Worm (Caenorhabditis elegans) whole organism, L1 larva: ENCODE data around the gene R05H5.7.

Experiments used
- egl-27 ChIP-seq, 2 experiments: fragments of 150-350 bp in 1 of 2; sonication (generic microtip); optimal IDR thresholded peaks; 3 replicates each; lab custom pipeline; 2017 to 2018; ENCODE audit warnings: missing biosample characterization in 2 of 2, missing genetic modification characterization in 2 of 2, missing genetic modification reagents in 2 of 2
- ets-5 ChIP-seq: fragments of 200-800 bp; sonication (Bioruptor generic); IDR thresholded peaks from 2 replicates; pipeline ENCODE4 v1.3.6; 2022; ENCODE audit warnings: missing genetic modification characterization, missing compliant biosample characterization
- grh-1 ChIP-seq: fragments of 200-800 bp; sonication (Bioruptor generic); IDR thresholded peaks from 2 replicates; pipeline ENCODE4 v1.3.6; 2022; ENCODE audit warnings: missing genetic modification reagents, missing genetic modification characterization, missing compliant biosample characterization
- lin-15B ChIP-seq: fragments of 150-350 bp; sonication (generic microtip); optimal IDR thresholded peaks from 3 replicates; lab custom pipeline; 2014; ENCODE audit warnings: missing biosample characterization, missing genetic modification characterization
- lsy-2 ChIP-seq, 2 experiments: fragments of 150-350 bp; optimal IDR thresholded peaks; 2 replicates each; lab custom pipeline; 2014; ENCODE audit warnings: missing biosample characterization in 2 of 2, missing genetic modification characterization in 2 of 2
- mdl-1 ChIP-seq, 2 experiments: fragments of 150-350 bp; optimal IDR thresholded peaks; 2 replicates each; lab custom pipeline; 2014 to 2017; ENCODE audit warnings: missing biosample characterization in 2 of 2, missing genetic modification characterization in 2 of 2, inconsistent platforms in 1 of 2
- mep-1 ChIP-seq: fragments of 150-350 bp; optimal IDR thresholded peaks from 2 replicates; lab custom pipeline; 2014; ENCODE audit warnings: missing biosample characterization, missing genetic modification characterization
- nhr-11 ChIP-seq: fragments of 150-350 bp; optimal IDR thresholded peaks from 2 replicates; lab custom pipeline; 2014; ENCODE audit warnings: missing biosample characterization, missing genetic modification characterization
- nhr-12 ChIP-seq: sonication (generic microtip); optimal IDR thresholded peaks from 2 replicates; lab custom pipeline; 2017; ENCODE audit warnings: missing biosample characterization, missing genetic modification characterization
- nhr-19 ChIP-seq: fragments of 200-800 bp; sonication (Bioruptor generic); conservative IDR thresholded peaks from 2 replicates; pipeline ENCODE4 v1.3.6; 2022; ENCODE audit warnings: missing genetic modification characterization, missing compliant biosample characterization
- nhr-90 ChIP-seq: sonication (generic microtip); optimal IDR thresholded peaks from 2 replicates; lab custom pipeline; 2016; ENCODE audit warnings: mild to moderate bottlenecking, missing genetic modification characterization, missing compliant biosample characterization; ENCODE audit not compliant: poor library complexity
- rnt-1 ChIP-seq: sonication (generic microtip); optimal IDR thresholded peaks from 2 replicates; lab custom pipeline; 2016; ENCODE audit warnings: mild to moderate bottlenecking, missing genetic modification characterization, moderate library complexity, missing compliant biosample characterization
- zag-1 ChIP-seq: fragments of 150-350 bp; optimal IDR thresholded peaks from 2 replicates; lab custom pipeline; 2014; ENCODE audit warnings: missing biosample characterization, missing genetic modification characterization
- ztf-4 ChIP-seq: fragments of 150-350 bp; optimal IDR thresholded peaks from 2 replicates; lab custom pipeline; 2014; ENCODE audit warnings: missing biosample characterization, missing genetic modification characterization

DNA sequence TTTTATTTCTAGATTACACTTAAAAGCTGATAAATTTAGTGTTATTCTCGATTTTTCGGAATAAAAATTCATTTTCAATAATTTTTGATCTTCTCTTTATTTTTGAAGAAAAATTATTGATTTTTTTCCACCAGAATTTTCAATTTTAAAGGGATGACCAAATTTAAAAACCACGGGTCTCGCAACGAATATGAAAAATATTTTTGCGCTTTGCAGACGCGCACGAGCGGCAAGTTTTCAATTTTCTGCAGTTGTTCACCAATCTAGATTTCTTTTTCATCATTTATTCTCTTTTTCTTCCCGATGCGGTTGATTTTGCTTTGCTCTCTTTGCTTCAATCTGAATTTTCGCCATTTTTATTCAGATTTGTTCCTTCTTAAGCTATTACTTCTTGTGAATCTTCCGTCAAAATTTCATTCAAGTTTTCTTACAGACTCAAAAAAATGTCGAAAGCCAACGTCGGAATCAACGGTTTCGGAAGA is 21.4 kb upstream of the R05H5.7 start, which contains the start of gene gpd-4:
- TF ChIP-seq mdl-1 (tag; optimal IDR thresholded peaks at IDR 0.05; lab: Kevin White, UChicago) = no peak
- no peak for TF ChIP-seq nhr-11 (tag; lab: Kevin White, UChicago)
- TF ChIP-seq nhr-12 = no peak
- TF ChIP-seq zag-1 (tag; lab: Kevin White, UChicago) = no peak
- no peak for TF ChIP-seq mep-1 (tag; lab: Kevin White, UChicago)
- no peak for TF ChIP-seq egl-27 (tag; optimal IDR thresholded peaks at IDR 0.05; lab: Kevin White, UChicago)
- TF ChIP-seq lsy-2 (tag; optimal IDR thresholded peaks at IDR 0.05; lab: Kevin White, UChicago) = no peak
- TF ChIP-seq nhr-90 (tag; lab: Kevin White, UChicago) = no peak
- no peak for TF ChIP-seq rnt-1
- TF ChIP-seq ztf-4 (tag; lab: Kevin White, UChicago) = no peak
- TF ChIP-seq grh-1 (GFP tag; lab: Robert Waterston, UW) = no peak
- TF ChIP-seq ets-5 (GFP tag; lab: Robert Waterston, UW) = no peak
- no peak for TF ChIP-seq lin-15B (tag; lab: Kevin White, UChicago)
- no peak for TF ChIP-seq nhr-19 (GFP tag; lab: Robert Waterston, UW)
